Worm (Caenorhabditis elegans): ENCODE measurements around the gene pygo-1.

ce11 chrIV:5133791-5134370 is 50.8 kb downstream of the pygo-1 start:
- TF ChIP-seq lin-15B (tag; optimal IDR thresholded peaks at IDR 0.05) (no peak), ceh-16 (tag; optimal IDR thresholded peaks at IDR 0.05) (no peak), elt-2 (tag; optimal IDR thresholded peaks at IDR 0.05) (peak; percentile 39)
